Worm (Caenorhabditis elegans) whole organism, young adult: ENCODE results near the gene fipr-25.

Experiments used
- cebp-2 ChIP-seq: fragments of 200-800 bp; sonication (Bioruptor generic); IDR thresholded peaks from 2 replicates; pipeline ENCODE4 v1.3.6; 2022; ENCODE audit warnings: missing genetic modification characterization, missing compliant biosample characterization
- snpc-4 ChIP-seq, 5 experiments: fragments of 150-350 bp in 1 of 5; sonication (generic microtip) in 4 of 5; optimal IDR thresholded peaks; 2 replicates each; lab custom pipeline; 2014 to 2018; ENCODE audit warnings: missing genetic modification characterization in 5 of 5, missing biosample characterization in 3 of 5, antibody characterized with exemption in 2 of 5, mild to moderate bottlenecking in 2 of 5, missing compliant biosample characterization in 2 of 5, missing genotype in 2 of 5, moderate library complexity in 2 of 5, missing genetic modification reagents in 1 of 5
- unc-130 ChIP-seq: sonication (generic microtip); optimal IDR thresholded peaks from 2 replicates; lab custom pipeline; 2016; ENCODE audit warnings: missing genetic modification reagents, missing genetic modification characterization, missing compliant biosample characterization

- TF ChIP-seq unc-130 (GFP tag; lab: Kevin White, UChicago), result no peak
- no peak for TF ChIP-seq snpc-4 (GFP tag; optimal IDR thresholded peaks at IDR 0.05; lab: Kevin White, UChicago)
- TF ChIP-seq snpc-4 (tag; optimal IDR thresholded peaks at IDR 0.05; lab: Kevin White, UChicago), result no peak
- TF ChIP-seq cebp-2 (GFP tag; lab: Robert Waterston, UW), result no peak
Observed at ce11 chrV:1966962-1967361, 9.8 kb downstream of the fipr-25 start.
